Worm (Caenorhabditis elegans): ENCODE results near the gene atgl-1.

atgl-1 gene

DNA sequence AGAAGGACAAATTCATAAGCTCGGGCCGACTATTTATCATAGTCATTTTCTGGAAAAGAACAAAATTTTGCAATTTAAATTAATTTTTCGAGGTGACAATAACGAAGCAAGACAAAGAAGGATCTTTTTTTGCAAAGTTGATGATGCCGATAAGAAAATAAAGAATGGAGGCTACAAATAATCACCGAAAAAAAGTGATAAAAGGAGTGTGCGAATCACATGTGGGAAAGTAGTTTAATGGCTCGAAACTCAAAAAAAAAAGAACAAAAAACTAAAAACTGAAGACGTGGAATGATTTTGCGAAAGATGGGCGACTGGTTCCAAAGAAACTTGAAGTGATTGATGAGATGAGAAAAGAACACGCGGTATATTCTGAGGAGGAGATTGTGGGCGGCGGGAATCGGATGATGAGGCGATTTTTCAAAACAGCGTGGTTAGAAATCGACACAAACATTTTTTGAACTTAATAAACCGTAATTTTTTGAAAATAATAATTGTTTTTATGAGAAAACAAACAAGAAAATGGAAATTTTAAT is at the start of gene atgl-1:
TSS of gene atgl-1 (minus strand) at position 51 of the 536 bp plus-strand sequence.
- no peak for TF ChIP-seq ceh-36 (tag; optimal IDR thresholded peaks at IDR 0.05)
- no peak for TF ChIP-seq hmg-4 (GFP tag; optimal IDR thresholded peaks at IDR 0.05)
- TF ChIP-seq aly-1 (tag; optimal IDR thresholded peaks at IDR 0.05), result no peak
- no peak for TF ChIP-seq ceh-13 (GFP tag; optimal IDR thresholded peaks at IDR 0.05)
- TF ChIP-seq hnd-1 (tag; optimal IDR thresholded peaks at IDR 0.05), result no peak
- no peak for TF ChIP-seq sea-1 (GFP tag; conservative IDR thresholded peaks at IDR 0.05)
- no peak for TF ChIP-seq ets-7 (tag; optimal IDR thresholded peaks at IDR 0.05)
- no peak for TF ChIP-seq pes-1 (GFP tag; IDR thresholded peaks at IDR 0.05)
- TF ChIP-seq scrt-1 (GFP tag; IDR thresholded peaks at IDR 0.05), result no peak
- TF ChIP-seq hmbx-1 (tag; optimal IDR thresholded peaks at IDR 0.05), result no peak
- no peak for TF ChIP-seq tbx-11 (GFP tag; IDR thresholded peaks at IDR 0.05)
- TF ChIP-seq tra-4 (tag; optimal IDR thresholded peaks at IDR 0.05), result no peak
- no peak for TF ChIP-seq tbx-37 (GFP tag; conservative IDR thresholded peaks at IDR 0.05)
- TF ChIP-seq B0310.2 (tag; optimal IDR thresholded peaks at IDR 0.05), result no peak
- TF ChIP-seq ama-1 (optimal IDR thresholded peaks at IDR 0.05), result no peak

DNA sequence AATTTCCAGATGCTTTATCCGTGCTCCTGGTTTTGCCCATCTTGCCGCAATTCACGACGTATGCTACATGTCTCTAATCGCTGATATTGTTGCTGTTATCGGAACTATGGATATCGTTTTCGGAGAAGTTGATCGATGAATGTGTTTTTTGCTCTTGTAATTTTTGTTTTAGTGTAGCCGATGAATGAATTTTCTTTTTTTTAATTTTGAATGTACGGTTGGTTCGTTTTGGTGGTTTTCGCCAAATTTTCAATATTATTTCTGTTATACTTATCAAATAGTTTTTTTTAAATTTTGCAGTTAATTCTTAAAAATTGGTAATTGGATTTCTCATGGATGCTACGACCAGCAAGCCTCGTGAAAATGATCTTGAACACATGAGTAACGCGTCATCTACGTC is 47.7 kb upstream of the atgl-1 start, which contains the start of gene T26A5.2:
TSS of gene T26A5.2 (plus strand) at position 301 of the 400 bp plus-strand sequence.
- TF ChIP-seq ceh-36 (tag; optimal IDR thresholded peaks at IDR 0.05) (no peak), tbx-37 (GFP tag; conservative IDR thresholded peaks at IDR 0.05) (no peak)

DNA sequence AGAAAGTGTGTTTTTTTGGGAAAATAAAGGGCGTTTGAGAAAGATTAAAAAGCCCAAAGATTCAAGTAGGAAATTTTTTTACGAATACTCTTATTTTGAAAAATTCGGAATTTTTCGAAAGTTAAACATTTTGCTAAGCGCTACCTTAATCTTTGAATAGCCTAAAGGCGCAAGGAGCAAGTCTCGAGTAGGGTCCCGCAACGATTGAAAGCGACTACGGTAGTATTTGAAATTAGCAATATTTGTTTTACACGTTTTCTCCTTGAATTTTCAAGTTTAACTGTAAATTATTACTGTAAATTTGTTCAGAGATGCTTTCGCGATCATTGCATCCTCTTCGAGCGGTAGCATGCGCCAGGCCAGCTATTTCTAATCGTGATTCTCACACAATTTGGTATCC is 45.7 kb upstream of the atgl-1 start, which contains the start of gene nduf-2.2:
TSS of gene nduf-2.2 (plus strand) at position 310 of the 400 bp plus-strand sequence.
- TF ChIP-seq tra-4 (tag; optimal IDR thresholded peaks at IDR 0.05), result no peak
- no peak for TF ChIP-seq ceh-36 (tag; optimal IDR thresholded peaks at IDR 0.05)
- TF ChIP-seq sea-1 (GFP tag; conservative IDR thresholded peaks at IDR 0.05), result no peak
- no peak for TF ChIP-seq scrt-1 (GFP tag; IDR thresholded peaks at IDR 0.05)

DNA sequence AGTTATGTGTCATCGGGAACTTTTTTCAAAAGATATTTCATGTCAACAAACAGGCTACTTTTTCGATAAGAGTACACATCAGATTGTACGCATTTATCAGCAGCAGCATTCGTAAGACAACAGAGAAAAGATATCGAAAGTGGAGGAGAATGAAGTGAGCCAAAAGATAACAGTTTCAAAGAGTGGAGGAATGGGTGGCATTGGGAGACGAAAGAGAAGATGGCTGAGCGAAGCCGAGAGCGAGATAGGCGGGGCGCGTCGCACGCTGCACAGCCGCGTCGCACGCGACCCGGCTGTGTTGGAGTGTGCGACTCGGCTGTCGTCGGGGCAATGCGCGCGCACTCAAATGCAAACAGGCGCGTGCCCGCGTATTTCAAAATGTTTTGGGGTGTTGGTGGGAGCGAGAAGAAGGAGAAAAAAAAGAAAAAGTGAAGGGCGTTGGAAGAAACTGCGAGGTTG is 44.9 kb upstream of the atgl-1 start:
- TF ChIP-seq B0310.2 (tag; optimal IDR thresholded peaks at IDR 0.05), result no peak
- TF ChIP-seq aly-1 (tag; optimal IDR thresholded peaks at IDR 0.05), result peak; percentile 66
- no peak for TF ChIP-seq tbx-11 (GFP tag; IDR thresholded peaks at IDR 0.05)
- no peak for TF ChIP-seq ama-1 (optimal IDR thresholded peaks at IDR 0.05)
- peak; percentile 39 for TF ChIP-seq hmg-4 (GFP tag; optimal IDR thresholded peaks at IDR 0.05)
- TF ChIP-seq scrt-1 (GFP tag; IDR thresholded peaks at IDR 0.05), result no peak
- TF ChIP-seq sea-1 (GFP tag; conservative IDR thresholded peaks at IDR 0.05), result 0 out of 2 replicates have a peak, but pooled peaks have one; percentile 19
- peak; percentile 29 for TF ChIP-seq F13C5.2 (tag; optimal IDR thresholded peaks at IDR 0.05)
- 0 out of 2 replicates have a peak, but pooled peaks have one; percentile 22 for TF ChIP-seq flt-1 (GFP tag; IDR thresholded peaks at IDR 0.05)

DNA sequence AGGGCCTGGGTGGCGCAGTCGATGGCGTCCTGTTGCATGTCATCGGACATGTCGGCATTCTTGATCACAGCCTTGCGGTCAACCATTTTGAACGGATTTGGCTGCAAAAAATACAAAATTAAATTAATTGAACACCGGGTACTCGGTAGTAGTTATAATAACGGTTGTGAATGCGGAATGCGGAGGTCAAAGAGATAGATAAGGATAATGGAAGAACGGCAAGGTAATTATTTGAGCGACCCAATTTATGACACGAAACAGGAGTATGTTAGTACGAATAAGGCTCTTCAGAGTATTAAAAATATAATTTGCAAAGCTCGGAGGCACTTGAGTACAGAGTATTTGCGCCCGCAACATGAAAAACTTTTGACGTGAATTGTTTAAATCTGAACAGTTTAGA is 44.4 kb upstream of the atgl-1 start, which contains the start of gene dlc-1:
TSS of gene dlc-1 (minus strand) at position 101 of the 400 bp plus-strand sequence.
- TF ChIP-seq scrt-1 (GFP tag; IDR thresholded peaks at IDR 0.05) (no peak), pes-1 (GFP tag; IDR thresholded peaks at IDR 0.05) (no peak), flt-1 (GFP tag; IDR thresholded peaks at IDR 0.05) (no peak), tbx-37 (GFP tag; conservative IDR thresholded peaks at IDR 0.05) (no peak)

DNA sequence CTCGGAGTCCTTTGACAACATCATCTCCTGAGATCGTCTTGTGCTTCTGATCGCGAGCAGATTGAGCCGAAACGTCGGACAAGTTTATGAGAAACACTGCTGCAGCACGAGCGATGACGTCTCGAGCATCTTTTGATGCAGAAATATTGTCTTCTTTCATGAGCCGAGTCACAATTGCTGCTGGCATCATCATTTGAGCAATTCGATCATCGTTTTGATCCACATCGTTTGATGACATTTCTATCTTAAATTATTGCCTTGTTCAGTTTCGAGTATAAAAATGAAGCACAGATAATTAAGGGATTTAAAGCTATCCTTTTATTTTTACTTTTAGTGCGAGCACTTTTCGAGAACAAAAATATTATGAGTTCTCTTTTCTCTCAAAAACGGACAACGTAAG is 43.4 kb upstream of the atgl-1 start, which contains the start of gene T26A5.8:
TSS of gene T26A5.8 (minus strand) at position 247 of the 400 bp plus-strand sequence.
- TF ChIP-seq tra-4 (tag; optimal IDR thresholded peaks at IDR 0.05) (no peak), flt-1 (GFP tag; IDR thresholded peaks at IDR 0.05) (no peak), ets-7 (tag; optimal IDR thresholded peaks at IDR 0.05) (no peak), F13C5.2 (tag; optimal IDR thresholded peaks at IDR 0.05) (no peak), ceh-13 (GFP tag; optimal IDR thresholded peaks at IDR 0.05) (no peak)

DNA sequence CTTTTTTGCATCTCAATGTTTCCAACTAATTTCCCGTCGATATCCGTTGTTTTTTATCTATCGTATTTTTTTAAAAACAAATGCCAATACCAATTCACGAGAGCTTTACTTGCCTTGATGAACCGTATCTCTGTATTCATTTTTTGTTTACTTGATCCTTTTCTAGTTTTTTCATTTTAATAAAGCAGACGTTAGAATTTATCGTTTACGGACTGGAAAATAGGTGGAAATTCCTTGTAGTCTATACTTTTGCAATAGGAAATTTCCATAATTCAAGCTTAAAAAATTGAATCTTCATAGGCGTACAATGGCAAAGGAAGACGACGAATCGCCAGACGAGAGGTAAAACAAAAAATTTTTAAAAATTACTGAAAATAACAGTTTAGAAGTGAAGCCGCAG is 40.6 kb upstream of the atgl-1 start, which contains the start of gene algn-1:
TSS of gene algn-1 (plus strand) at position 301 of the 400 bp plus-strand sequence.
- TF ChIP-seq tbx-11 (GFP tag; IDR thresholded peaks at IDR 0.05) (no peak), aly-1 (tag; optimal IDR thresholded peaks at IDR 0.05) (no peak), flt-1 (GFP tag; IDR thresholded peaks at IDR 0.05) (no peak), hmbx-1 (tag; optimal IDR thresholded peaks at IDR 0.05) (no peak), scrt-1 (GFP tag; IDR thresholded peaks at IDR 0.05) (no peak), tbx-37 (GFP tag; conservative IDR thresholded peaks at IDR 0.05) (no peak), ama-1 (optimal IDR thresholded peaks at IDR 0.05) (no peak), hmg-4 (GFP tag; optimal IDR thresholded peaks at IDR 0.05) (no peak), sea-1 (GFP tag; conservative IDR thresholded peaks at IDR 0.05) (no peak)

DNA sequence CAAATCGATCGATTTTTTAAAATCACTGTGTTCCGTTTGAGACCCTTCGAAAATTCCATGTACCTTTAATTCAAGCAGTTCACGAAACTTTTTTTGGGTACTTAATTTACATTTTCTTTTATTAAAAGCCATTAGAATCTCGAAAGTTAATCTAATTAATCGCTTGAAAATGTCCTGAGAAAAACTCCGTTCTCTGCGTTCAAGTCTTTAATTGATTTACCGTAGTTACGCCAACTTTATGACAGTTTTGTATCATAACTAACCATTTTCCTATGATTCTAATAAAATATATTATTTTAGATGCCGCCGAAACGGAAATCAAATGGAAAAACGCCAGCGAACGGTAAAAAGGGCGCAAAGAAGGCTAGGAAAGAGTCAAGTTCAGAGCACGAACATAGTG is 34.9 kb upstream of the atgl-1 start, which contains the start of gene jhdm-1:
TSS of gene jhdm-1 (plus strand) at position 301 of the 400 bp plus-strand sequence.
- no peak for TF ChIP-seq ceh-13 (GFP tag; optimal IDR thresholded peaks at IDR 0.05)

DNA sequence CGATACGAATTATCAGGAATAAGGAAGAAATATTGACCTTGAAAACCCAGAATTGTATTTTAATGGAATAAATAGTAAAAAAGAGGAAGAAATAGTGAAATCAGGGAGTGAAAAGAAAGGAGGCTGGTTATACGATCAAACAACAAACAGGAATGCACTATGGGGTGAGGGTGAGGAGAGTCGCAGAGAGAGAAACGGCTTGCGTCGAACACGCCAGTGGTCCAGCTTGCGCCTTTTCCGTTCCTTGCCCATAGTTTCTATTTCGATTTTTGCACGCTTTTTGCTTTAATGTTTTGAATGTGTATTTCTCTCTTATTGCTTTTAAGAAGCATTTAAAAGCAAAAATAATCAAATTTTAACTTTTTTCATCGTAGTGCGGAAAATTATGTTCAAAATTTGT is 34.4 kb upstream of the atgl-1 start:
- TF ChIP-seq ceh-13 (GFP tag; optimal IDR thresholded peaks at IDR 0.05) (no peak), hmg-4 (GFP tag; optimal IDR thresholded peaks at IDR 0.05) (peak; percentile 62), hnd-1 (tag; optimal IDR thresholded peaks at IDR 0.05) (peak; percentile 28), tbx-11 (GFP tag; IDR thresholded peaks at IDR 0.05) (peak; percentile 38; the same call in 1 of the 2 replicates), B0310.2 (tag; optimal IDR thresholded peaks at IDR 0.05) (peak; percentile 39), aly-1 (tag; optimal IDR thresholded peaks at IDR 0.05) (no peak), pes-1 (GFP tag; IDR thresholded peaks at IDR 0.05) (peak; percentile 70), scrt-1 (GFP tag; IDR thresholded peaks at IDR 0.05) (no peak), ceh-36 (tag; optimal IDR thresholded peaks at IDR 0.05) (peak; percentile 37), flt-1 (GFP tag; IDR thresholded peaks at IDR 0.05) (0 out of 2 replicates have a peak, but pooled peaks have one; percentile 42), hmbx-1 (tag; optimal IDR thresholded peaks at IDR 0.05) (no peak), tra-4 (tag; optimal IDR thresholded peaks at IDR 0.05) (no peak), ama-1 (optimal IDR thresholded peaks at IDR 0.05) (no peak), sea-1 (GFP tag; conservative IDR thresholded peaks at IDR 0.05) (peak; percentile 64; the same call in 1 of the 2 replicates), F13C5.2 (tag; optimal IDR thresholded peaks at IDR 0.05) (peak; percentile 83), tbx-37 (GFP tag; conservative IDR thresholded peaks at IDR 0.05) (0 out of 2 replicates have a peak, but pooled peaks have one; percentile 46), ets-7 (tag; optimal IDR thresholded peaks at IDR 0.05) (peak; percentile 65)

Data from whole organism, early embryonic.